Worm (Caenorhabditis elegans): ENCODE results near the gene F09A5.2.

DNA sequence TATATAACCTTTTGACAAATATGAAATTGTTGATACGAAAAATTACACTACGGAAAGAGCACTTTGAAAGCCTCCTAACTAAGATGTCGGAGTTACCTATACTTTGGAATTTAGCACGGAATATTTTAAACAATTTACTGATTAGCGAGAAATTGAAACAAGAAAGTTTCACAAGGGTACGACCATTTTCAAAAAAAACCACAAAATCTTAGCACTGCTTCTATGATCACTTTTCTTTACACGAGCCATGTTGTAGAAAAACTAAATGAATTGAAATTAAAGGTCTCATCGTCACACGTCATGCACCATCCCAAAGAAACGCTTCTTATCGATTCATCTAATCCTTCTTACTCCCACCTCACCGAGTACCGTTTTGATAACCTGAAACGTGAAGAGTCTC is at the start of gene F09A5.2:
- TF ChIP-seq pqm-1 (tag; optimal IDR thresholded peaks at IDR 0.05) = no peak
- no peak for TF ChIP-seq fkh-10 (GFP tag; optimal IDR thresholded peaks at IDR 0.05)
- no peak for TF ChIP-seq ceh-2 (tag; optimal IDR thresholded peaks at IDR 0.05)
- no peak for TF ChIP-seq tbx-2 (tag; optimal IDR thresholded peaks at IDR 0.05)
- no peak for TF ChIP-seq elt-4 (tag; optimal IDR thresholded peaks at IDR 0.05)
- TF ChIP-seq hlh-8 (tag; optimal IDR thresholded peaks at IDR 0.05) = no peak
- TF ChIP-seq ztf-16 (tag; optimal IDR thresholded peaks at IDR 0.05) = no peak
- no peak for TF ChIP-seq nhr-11 (tag; optimal IDR thresholded peaks at IDR 0.05)
- TF ChIP-seq che-1 (tag; optimal IDR thresholded peaks at IDR 0.05) = no peak

Measured in whole organism, late embryonic.